Worm (Caenorhabditis elegans): ENCODE data around the gene H40L08.9.

Gene H40L08.9

DNA sequence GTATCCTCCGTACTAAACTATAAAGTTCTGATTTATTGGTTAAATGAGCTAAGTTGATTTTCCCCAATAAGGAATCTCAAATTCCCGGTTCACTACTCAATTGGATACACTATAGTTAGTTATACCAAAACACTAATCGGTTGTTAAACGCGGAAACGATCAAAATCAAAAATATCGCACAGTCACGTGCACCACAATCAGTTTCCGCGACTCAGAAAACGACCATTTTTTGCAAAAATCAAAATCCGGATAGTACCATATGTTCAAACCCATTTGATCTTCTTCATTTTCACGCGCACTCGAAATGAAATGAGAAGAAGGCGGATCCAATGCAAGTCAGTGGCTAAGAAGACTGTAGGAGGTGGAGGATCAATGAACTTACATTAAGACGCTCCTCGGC, 5.2 kb upstream of the H40L08.9 start:
- no peak for TF ChIP-seq ets-4 (GFP tag; optimal IDR thresholded peaks at IDR 0.05)
- TF ChIP-seq lin-26 (GFP tag; IDR thresholded peaks at IDR 0.05) = 0 out of 2 replicates have a peak, but pooled peaks have one; percentile 22

DNA sequence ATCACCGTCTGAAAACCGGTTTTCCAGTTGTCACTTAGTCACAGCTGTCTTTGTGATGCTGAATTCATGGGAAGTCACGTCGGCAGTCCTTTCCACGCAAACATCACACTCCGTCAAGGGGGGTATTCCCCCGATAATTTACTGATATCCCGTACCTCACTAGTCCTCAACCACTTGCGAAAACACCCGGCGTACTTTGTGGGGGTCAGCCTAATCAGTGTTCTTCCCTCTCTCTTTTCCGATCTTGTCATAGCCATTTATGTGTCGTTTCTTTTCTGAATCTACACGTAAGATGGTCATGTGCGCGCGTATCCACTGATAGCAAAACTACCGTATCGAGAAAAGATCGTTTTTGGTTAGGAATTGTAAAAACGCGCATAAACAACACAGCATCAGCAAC, 3.1 kb upstream of the H40L08.9 start:
- TF ChIP-seq B0261.1 (tag; optimal IDR thresholded peaks at IDR 0.05) (no peak), F57C9.4 (tag; optimal IDR thresholded peaks at IDR 0.05) (no peak), ztf-26 (tag; optimal IDR thresholded peaks at IDR 0.05) (peak; percentile 59), athp-1 (tag; optimal IDR thresholded peaks at IDR 0.05) (no peak), rec-8 (tag; optimal IDR thresholded peaks at IDR 0.05) (no peak), ceh-27 (GFP tag; optimal IDR thresholded peaks at IDR 0.05) (no peak), egl-18 (GFP tag; IDR thresholded peaks at IDR 0.05) (no peak), Y53G8AR.9 (GFP tag; conservative IDR thresholded peaks at IDR 0.05) (no peak), cebp-1 (GFP tag; IDR thresholded peaks at IDR 0.05) (no peak), cebp-1 (tag; optimal IDR thresholded peaks at IDR 0.05) (peak; percentile 9), ccch-3 (GFP tag; optimal IDR thresholded peaks at IDR 0.05) (no peak), B0019.2 (GFP tag; conservative IDR thresholded peaks at IDR 0.05) (no peak), sea-2 (GFP tag; IDR thresholded peaks at IDR 0.05) (no peak), hlh-26 (GFP tag; conservative IDR thresholded peaks at IDR 0.05) (no peak), ceh-100 (GFP tag; IDR thresholded peaks at IDR 0.05) (no peak), D2030.7 (GFP tag; IDR thresholded peaks at IDR 0.05) (no peak), atf-7 (tag; optimal IDR thresholded peaks at IDR 0.05) (no peak), lin-40 (tag; optimal IDR thresholded peaks at IDR 0.05) (peak; percentile 28), lin-26 (GFP tag; IDR thresholded peaks at IDR 0.05) (no peak)

DNA sequence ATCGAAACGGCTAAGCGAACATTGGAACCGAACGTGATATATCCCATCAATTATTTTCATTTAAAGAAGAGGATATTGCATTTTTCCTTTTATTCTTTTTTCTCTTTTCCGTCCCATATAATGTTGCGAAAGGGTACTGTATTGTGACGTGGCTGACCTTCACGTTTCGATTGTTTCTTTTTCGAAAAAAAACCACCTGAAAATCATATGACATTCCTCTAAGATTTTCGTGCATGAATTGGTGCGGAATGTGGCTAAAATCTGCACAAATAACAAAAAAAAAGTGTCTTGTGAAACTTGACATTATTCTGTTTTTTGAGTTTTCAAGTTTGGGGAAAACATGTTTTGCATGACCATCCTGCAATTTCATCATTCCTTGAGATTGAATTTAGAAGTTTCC, 2.0 kb upstream of the H40L08.9 start:
- no peak for TF ChIP-seq B0336.3 (GFP tag; IDR thresholded peaks at IDR 0.05)
- no peak for TF ChIP-seq K12H6.12 (tag; optimal IDR thresholded peaks at IDR 0.05)
- TF ChIP-seq cebp-1 (GFP tag; IDR thresholded peaks at IDR 0.05) = no peak
- peak; percentile 26 for TF ChIP-seq cebp-1 (tag; optimal IDR thresholded peaks at IDR 0.05)
- no peak for TF ChIP-seq ztf-28 (GFP tag; IDR thresholded peaks at IDR 0.05)
- no peak for TF ChIP-seq nfya-2 (GFP tag; IDR thresholded peaks at IDR 0.05)
- no peak for TF ChIP-seq hsf-1 (GFP tag; IDR thresholded peaks at IDR 0.05)
- 0 out of 2 replicates have a peak, but pooled peaks have one; percentile 31 for TF ChIP-seq K11D2.4 (GFP tag; IDR thresholded peaks at IDR 0.05)
- no peak for TF ChIP-seq hrde-1 (tag; optimal IDR thresholded peaks at IDR 0.05; ENCODE audit: borderline replicate concordance)
- TF ChIP-seq let-526 (GFP tag; IDR thresholded peaks at IDR 0.05) = no peak
- no peak for TF ChIP-seq efl-1 (GFP tag; optimal IDR thresholded peaks at IDR 0.05)
- no peak for TF ChIP-seq lin-54 (GFP tag; optimal IDR thresholded peaks at IDR 0.05)
- TF ChIP-seq die-1 (tag; optimal IDR thresholded peaks at IDR 0.05) = no peak

DNA sequence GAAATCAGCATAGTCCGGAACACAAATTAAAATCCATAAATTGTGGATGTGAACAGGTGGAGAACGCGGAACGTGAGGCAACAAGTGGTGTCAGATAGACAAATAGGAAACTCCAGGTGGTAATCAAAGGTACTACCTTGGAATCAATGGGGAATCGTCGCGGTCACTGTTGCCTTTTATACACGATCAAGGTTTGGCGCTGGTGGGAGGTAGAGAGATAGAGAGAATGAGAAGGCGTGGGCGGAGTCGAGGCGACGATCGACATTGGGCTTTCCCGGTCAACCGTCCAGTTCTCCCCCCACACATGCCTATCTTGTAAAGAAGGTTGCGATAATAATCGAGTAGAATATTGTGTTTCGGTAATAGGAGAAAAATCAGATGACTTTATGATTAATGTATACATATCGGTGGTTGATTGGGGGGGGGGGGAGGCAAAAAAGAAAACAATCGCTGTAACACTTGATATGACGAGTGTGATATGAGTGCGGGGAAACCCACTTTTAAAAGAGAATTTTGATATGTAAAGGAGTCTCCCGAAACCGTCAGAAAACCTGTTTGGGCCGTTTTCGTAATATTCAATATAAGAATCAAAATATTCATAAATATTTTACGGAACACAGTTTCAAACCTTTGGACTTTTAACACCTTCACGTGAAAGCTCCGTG, 1.4 kb upstream of the H40L08.9 start, which contains the start of the genes H40L08.8, H40L08.2 and H40L08.7:
TSS of gene H40L08.8 (minus strand) at position 37 of the 665 bp plus-strand sequence.
TSS of gene H40L08.2 (minus strand) at position 148 of the 665 bp plus-strand sequence.
TSS of gene H40L08.7 (minus strand) at position 148 of the 665 bp plus-strand sequence.
- TF ChIP-seq nfyb-1 (GFP tag; IDR thresholded peaks at IDR 0.05) = no peak
- no peak for TF ChIP-seq C17E4.6 (GFP tag; IDR thresholded peaks at IDR 0.05)
- TF ChIP-seq ztf-28 (GFP tag; IDR thresholded peaks at IDR 0.05) = no peak

Data from whole organism, young adult.